Fruit fly (Drosophila melanogaster) whole organism, embryonic: ENCODE data around the gene CG7378.
A peak's percentile ranks its signal among the peaks of the same experiment; 100 is the strongest.

Experiments
- ATbp ChIP-seq: fragments of 200-800 bp; sonication (Bioruptor generic); optimal IDR thresholded peaks from 2 replicates; lab custom pipeline; 2017; ENCODE audit warnings: missing biosample characterization, mild to moderate bottlenecking, missing genetic modification characterization, missing genetic modification reagents
- Awh ChIP-seq: fragments of 200-800 bp; sonication (Bioruptor generic); IDR thresholded peaks from 2 replicates; pipeline ENCODE4, ENCODE4 v1.3.6; 2022; ENCODE audit warnings: missing biosample characterization, missing genetic modification characterization
- Blimp-1 ChIP-seq: fragments of 200-800 bp; sonication (Bioruptor generic); optimal IDR thresholded peaks from 3 replicates; lab custom pipeline; 2018; ENCODE audit warnings: missing biosample characterization, missing genetic modification characterization, mild to moderate bottlenecking, moderate library complexity, missing genetic modification reagents
- BtbVII ChIP-seq: fragments of 200-800 bp; sonication (Bioruptor generic); optimal IDR thresholded peaks from 3 replicates; lab custom pipeline; 2017; ENCODE audit warnings: missing biosample characterization, mild to moderate bottlenecking, missing genetic modification characterization
- CG10147 ChIP-seq: fragments of 200-800 bp; sonication (Bioruptor generic); optimal IDR thresholded peaks from 2 replicates; lab custom pipeline; 2019; ENCODE audit warnings: missing biosample characterization, mild to moderate bottlenecking, missing genetic modification characterization, moderate library complexity
- CG11695 ChIP-seq: fragments of 200-800 bp; sonication (Bioruptor generic); IDR thresholded peaks from 3 replicates; pipeline ENCODE4 v1.3.6; 2022; ENCODE audit warnings: missing biosample characterization, missing genetic modification characterization
- CG12219 ChIP-seq: fragments of 200-800 bp; sonication (Bioruptor generic); optimal IDR thresholded peaks from 3 replicates; lab custom pipeline; 2018; ENCODE audit warnings: missing biosample characterization, mild to moderate bottlenecking, missing genetic modification characterization
- CG1233 ChIP-seq: fragments of 200-800 bp; sonication (Bioruptor generic); optimal IDR thresholded peaks from 4 replicates; lab custom pipeline; 2018; ENCODE audit warnings: missing biosample characterization, mild to moderate bottlenecking, missing genetic modification characterization
- CG12744 ChIP-seq: fragments of 200-800 bp; sonication (Bioruptor generic); optimal IDR thresholded peaks from 2 replicates; lab custom pipeline; 2016; ENCODE audit warnings: missing biosample characterization, missing genetic modification characterization
- CG14710 ChIP-seq: fragments of 200-800 bp; sonication (Bioruptor generic); optimal IDR thresholded peaks from 3 replicates; lab custom pipeline; 2019; ENCODE audit warnings: missing biosample characterization, mild to moderate bottlenecking, missing genetic modification characterization, moderate library complexity
- CG14965 ChIP-seq: fragments of 200-800 bp; sonication (Bioruptor generic); optimal IDR thresholded peaks from 2 replicates; lab custom pipeline; 2016; ENCODE audit warnings: missing biosample characterization, missing genetic modification characterization, borderline replicate concordance
- CG15479 ChIP-seq: fragments of 200-800 bp; sonication (Bioruptor generic); optimal IDR thresholded peaks from 3 replicates; lab custom pipeline; 2019; ENCODE audit warnings: missing biosample characterization, mild to moderate bottlenecking, missing genetic modification characterization, moderate library complexity
- CG16779 ChIP-seq: fragments of 200-800 bp; sonication (Bioruptor generic); IDR thresholded peaks from 2 replicates; pipeline ENCODE4 v1.3.6; 2022; ENCODE audit warnings: missing biosample characterization, missing genetic modification characterization
- CG34224 ChIP-seq: fragments of 200-800 bp; sonication (Bioruptor generic); IDR thresholded peaks from 3 replicates; pipeline ENCODE4 v1.3.6; 2022; ENCODE audit warnings: missing biosample characterization, missing genetic modification characterization; ENCODE audit not compliant: partially characterized antibody
- CG3838 ChIP-seq: fragments of 200-800 bp; sonication (Bioruptor generic); optimal IDR thresholded peaks from 3 replicates; lab custom pipeline; 2016; ENCODE audit warnings: missing biosample characterization, missing genetic modification characterization
- CG4282 ChIP-seq: fragments of 200-800 bp; sonication (Bioruptor generic); optimal IDR thresholded peaks from 2 replicates; lab custom pipeline; 2016; ENCODE audit warnings: missing biosample characterization, missing genetic modification characterization
- CG4328 ChIP-seq: fragments of 200-800 bp; sonication (Bioruptor generic); optimal IDR thresholded peaks from 3 replicates; lab custom pipeline; 2017; ENCODE audit warnings: missing biosample characterization, missing genetic modification reagents, missing genetic modification characterization
- CG4730 ChIP-seq: fragments of 200-800 bp; sonication (Bioruptor generic); IDR thresholded peaks from 2 replicates; pipeline ENCODE4 v1.3.6; 2022; ENCODE audit warnings: missing biosample characterization, missing genetic modification characterization
- CG7987 ChIP-seq: fragments of 200-800 bp; sonication (Bioruptor generic); optimal IDR thresholded peaks from 2 replicates; lab custom pipeline; 2018; ENCODE audit warnings: missing biosample characterization, mild to moderate bottlenecking, missing genetic modification characterization, moderate library complexity
- CG8359 ChIP-seq: fragments of 200-800 bp; sonication (Bioruptor generic); optimal IDR thresholded peaks from 2 replicates; lab custom pipeline; 2017; ENCODE audit warnings: missing biosample characterization, mild to moderate bottlenecking, missing genetic modification characterization, borderline replicate concordance
- CG8924 ChIP-seq: fragments of 200-800 bp; optimal IDR thresholded peaks from 3 replicates; lab custom pipeline; 2019; ENCODE audit warnings: missing biosample characterization, mild to moderate bottlenecking, missing genetic modification characterization, moderate library complexity
- Eip74EF ChIP-seq, 2 experiments: fragments of 200-800 bp in 1 of 2; fragments of >200 bp in 1 of 2; sonication (Bioruptor generic) in 1 of 2; optimal IDR thresholded peaks; 2 replicates each; lab custom pipeline; 2017 to 2019; ENCODE audit warnings: missing biosample characterization in 2 of 2, missing genetic modification characterization in 2 of 2, mild to moderate bottlenecking in 1 of 2, moderate library complexity in 1 of 2
- Fer2 ChIP-seq: fragments of 200-800 bp; sonication (Bioruptor generic); optimal IDR thresholded peaks from 2 replicates; lab custom pipeline; 2018; ENCODE audit warnings: missing biosample characterization, mild to moderate bottlenecking, missing genetic modification characterization, moderate library complexity
- Hr51 ChIP-seq, 2 experiments: fragments of 200-800 bp; sonication (Bioruptor generic); optimal IDR thresholded peaks; 2 replicates in 1 of 2; 3 replicates in 1 of 2; lab custom pipeline; 2016 to 2018; ENCODE audit warnings: missing biosample characterization in 2 of 2, missing genetic modification characterization in 2 of 2, mild to moderate bottlenecking in 1 of 2, moderate library complexity in 1 of 2
- MBD-R2 ChIP-seq: fragments of 200-800 bp; sonication (Bioruptor generic); IDR thresholded peaks from 2 replicates; pipeline ENCODE4 v1.3.6; 2022; ENCODE audit warnings: missing biosample characterization, missing genetic modification characterization
- Mrtf ChIP-seq: fragments of 200-800 bp; sonication (Bioruptor generic); IDR thresholded peaks from 3 replicates; pipeline ENCODE4 v1.3.6; 2022; ENCODE audit warnings: missing biosample characterization, missing genetic modification characterization
- Poxn ChIP-seq: fragments of 200-800 bp; sonication (Bioruptor generic); IDR thresholded peaks from 2 replicates; pipeline ENCODE4 v1.3.6; 2022; ENCODE audit warnings: missing biosample characterization, missing genetic modification characterization
- Ravus ChIP-seq: fragments of 200-800 bp; sonication (Bioruptor generic); IDR thresholded peaks from 2 replicates; pipeline ENCODE4 v1.3.6; 2022; ENCODE audit warnings: missing biosample characterization, missing genetic modification characterization
- Side ChIP-seq: fragments of 200-800 bp; sonication (Bioruptor generic); optimal IDR thresholded peaks from 2 replicates; lab custom pipeline; 2016; ENCODE audit warnings: missing biosample characterization, missing genetic modification characterization
- Sry-δ ChIP-seq: fragments of 200-800 bp; sonication (Bioruptor generic); optimal IDR thresholded peaks from 2 replicates; lab custom pipeline; 2016; ENCODE audit warnings: missing biosample characterization, missing genetic modification characterization
- Xbp1 ChIP-seq: fragments of 200-800 bp; sonication (Bioruptor generic); optimal IDR thresholded peaks from 3 replicates; lab custom pipeline; 2016; ENCODE audit warnings: missing biosample characterization, mild to moderate bottlenecking, missing genetic modification characterization
- br ChIP-seq: fragments of >200 bp; optimal IDR thresholded peaks from 2 replicates; lab custom pipeline; 2017
- chif ChIP-seq, 2 experiments: fragments of 200-800 bp; sonication (Bioruptor generic); optimal IDR thresholded peaks; 3 replicates each; lab custom pipeline; 2016; ENCODE audit warnings: missing biosample characterization in 2 of 2, missing genetic modification characterization in 2 of 2
- croc ChIP-seq: fragments of 200-800 bp; sonication (Bioruptor generic); conservative IDR thresholded peaks from 3 replicates; pipeline ENCODE4 v1.3.6; 2022; ENCODE audit warnings: missing biosample characterization, missing genetic modification characterization
- crol ChIP-seq: fragments of 200-800 bp; sonication (Bioruptor generic); IDR thresholded peaks from 2 replicates; pipeline ENCODE4 v1.3.6; 2022; ENCODE audit warnings: missing biosample characterization, missing genetic modification characterization
- danr ChIP-seq: fragments of 200-800 bp; sonication (Bioruptor generic); IDR thresholded peaks from 2 replicates; pipeline ENCODE4 v1.3.6; 2022; ENCODE audit warnings: missing biosample characterization, missing genetic modification characterization
- esg ChIP-seq: fragments of 200-800 bp; sonication (Bioruptor generic); conservative IDR thresholded peaks from 2 replicates; pipeline ENCODE4 v1.3.6; 2022; ENCODE audit warnings: missing biosample characterization, missing genetic modification characterization
- exex ChIP-seq: fragments of 200-800 bp; sonication (Bioruptor generic); optimal IDR thresholded peaks from 4 replicates; lab custom pipeline; 2018; ENCODE audit warnings: missing biosample characterization, mild to moderate bottlenecking, missing genetic modification characterization, moderate library complexity
- fd102C ChIP-seq: fragments of 200-800 bp; sonication (Bioruptor generic); optimal IDR thresholded peaks from 2 replicates; lab custom pipeline; 2018; ENCODE audit warnings: missing biosample characterization, mild to moderate bottlenecking, missing genetic modification characterization, moderate library complexity
- gt ChIP-seq: fragments of 200-800 bp; sonication (Bioruptor generic); IDR thresholded peaks from 2 replicates; pipeline ENCODE4 v1.3.6; 2022; ENCODE audit warnings: missing biosample characterization, missing genetic modification characterization
- hbn ChIP-seq: fragments of 200-800 bp; sonication (Bioruptor generic); IDR thresholded peaks from 2 replicates; pipeline ENCODE4 v1.3.6; 2022; ENCODE audit warnings: missing biosample characterization, missing genetic modification characterization; ENCODE audit not compliant: partially characterized antibody
- her ChIP-seq: fragments of 200-800 bp; sonication (Bioruptor generic); optimal IDR thresholded peaks from 2 replicates; lab custom pipeline; 2016; ENCODE audit warnings: missing biosample characterization, missing genetic modification characterization
- hth ChIP-seq: fragments of >200 bp; optimal IDR thresholded peaks from 2 replicates; lab custom pipeline; 2017; ENCODE audit warnings: inconsistent platforms
- pan ChIP-seq, 4 experiments: fragments of >200 bp in 3 of 4; fragments of 200-800 bp in 1 of 4; sonication (Bioruptor generic) in 1 of 4; optimal IDR thresholded peaks in 3 of 4; IDR thresholded peaks in 1 of 4; 2 replicates each; pipeline versions ENCODE4 v1.3.6 to Lab custom; 2017 to 2022; ENCODE audit warnings: missing biosample characterization in 2 of 4, missing genetic modification characterization in 2 of 4, mixed read lengths in 1 of 4
- sd ChIP-seq: fragments of 200-800 bp; sonication (Bioruptor generic); optimal IDR thresholded peaks from 3 replicates; lab custom pipeline; 2018; ENCODE audit warnings: missing biosample characterization, mild to moderate bottlenecking, missing genetic modification characterization, moderate library complexity
- shn ChIP-seq: fragments of 200-800 bp; sonication (Bioruptor generic); optimal IDR thresholded peaks from 3 replicates; lab custom pipeline; 2016; ENCODE audit warnings: missing biosample characterization, missing genetic modification characterization
- so ChIP-seq: fragments of 200-800 bp; sonication (Bioruptor generic); IDR thresholded peaks from 3 replicates; pipeline ENCODE4 v1.3.6; 2022; ENCODE audit warnings: missing biosample characterization, missing genetic modification characterization
- tna ChIP-seq: fragments of 200-800 bp; sonication (Bioruptor generic); IDR thresholded peaks from 2 replicates; pipeline ENCODE4 v1.3.6; 2022; ENCODE audit warnings: missing biosample characterization, missing genetic modification characterization; ENCODE audit not compliant: partially characterized antibody
- unc-4 ChIP-seq: fragments of 200-800 bp; sonication (Bioruptor generic); IDR thresholded peaks from 2 replicates; pipeline ENCODE4 v1.3.6; 2022; ENCODE audit warnings: missing biosample characterization, missing genetic modification characterization; ENCODE audit not compliant: partially characterized antibody
- unpg ChIP-seq: fragments of 200-800 bp; sonication (Bioruptor generic); optimal IDR thresholded peaks from 3 replicates; lab custom pipeline; 2018; ENCODE audit warnings: missing biosample characterization, mild to moderate bottlenecking, missing genetic modification characterization, moderate library complexity
- zen ChIP-seq: fragments of 200-800 bp; sonication (Bioruptor generic); optimal IDR thresholded peaks from 3 replicates; lab custom pipeline; 2018; ENCODE audit warnings: missing biosample characterization, mild to moderate bottlenecking, missing genetic modification characterization, moderate library complexity

CG7378 gene

dm6 chrX:18893433-18893832 lies 6.8 kb upstream of the CG7378 start, which contains the start of gene Flacc (continued):
- TF ChIP-seq CG3838 (no peak), ATbp (GFP tag; lab: Kevin White, UChicago) (no peak), Xbp1 (GFP tag; lab: Kevin White, UChicago) (no peak), hth (lab: Kevin White, UChicago) (no peak), CG10147 (GFP tag; lab: Kevin White, UChicago) (no peak), Blimp-1 (GFP tag; lab: Kevin White, UChicago) (no peak), unpg (GFP tag; lab: Kevin White, UChicago) (no peak), CG4328 (GFP tag; lab: Kevin White, UChicago) (no peak), CG8924 (tag; lab: Kevin White, UChicago) (peak; percentile 13), CG15479 (GFP tag; lab: Kevin White, UChicago) (no peak), BtbVII (no peak), hbn (peak; percentile 71), sd (tag; lab: Kevin White, UChicago) (no peak), Hr51 (GFP tag; optimal IDR thresholded peaks at IDR 0.05; lab: Kevin White, UChicago) (no peak), CG14710 (tag; lab: Kevin White, UChicago) (peak; percentile 26), CG12219 (GFP tag; lab: Kevin White, UChicago) (no peak), Eip74EF (GFP tag; optimal IDR thresholded peaks at IDR 0.05; lab: Kevin White, UChicago) (no peak), CG1233 (GFP tag; lab: Kevin White, UChicago) (no peak), Ravus (GFP tag; lab: Robert Waterston, UW) (no peak), her (GFP tag; lab: Kevin White, UChicago) (no peak), unc-4 (peak; percentile 85), CG4282 (GFP tag; lab: Kevin White, UChicago) (no peak), Awh (no peak), gt (GFP tag; lab: Robert Waterston, UW) (no peak), CG7987 (no peak), br (no peak), croc (no peak), pan (optimal IDR thresholded peaks at IDR 0.05; lab: Kevin White, UChicago) (no peak), pan (GFP tag; optimal IDR thresholded peaks at IDR 0.05 in 1 of 2, IDR thresholded peaks at IDR 0.05 in 1 of 2) (no peak), CG12744 (no peak), exex (tag; lab: Kevin White, UChicago) (no peak), CG34224 (GFP tag; lab: Robert Waterston, UW) (peak; percentile 91), CG8359 (no peak), fd102C (GFP tag; lab: Kevin White, UChicago) (no peak), tna (GFP tag; lab: Robert Waterston, UW) (peak; percentile 79), MBD-R2 (GFP tag; lab: Robert Waterston, UW) (peak; percentile 62), Sry-δ (GFP tag; lab: Kevin White, UChicago) (peak; percentile 55), danr (GFP tag; lab: Robert Waterston, UW) (no peak), crol (no peak), CG4730 (no peak), Side (GFP tag; lab: Kevin White, UChicago) (no peak), CG11695 (GFP tag; lab: Robert Waterston, UW) (no peak), Fer2 (tag; lab: Kevin White, UChicago) (no peak), CG14965 (GFP tag; lab: Kevin White, UChicago) (no peak), Mrtf (GFP tag; lab: Robert Waterston, UW) (no peak), CG16779 (GFP tag; lab: Robert Waterston, UW) (no peak), so (GFP tag; lab: Robert Waterston, UW) (no peak), chif (GFP tag; optimal IDR thresholded peaks at IDR 0.05; lab: Kevin White, UChicago) (no peak), Poxn (GFP tag; lab: Robert Waterston, UW) (no peak), esg (no peak), shn (GFP tag; lab: Kevin White, UChicago) (no peak), zen (tag; lab: Kevin White, UChicago) (no peak)
